Fruit fly (Drosophila melanogaster) whole organism, embryonic: ENCODE data around the gene Kal1.

ENCODE experiments used
- Ada2b ChIP-seq: fragments of 200-800 bp; sonication (Bioruptor generic); IDR thresholded peaks from 2 replicates; pipeline ENCODE4 v1.3.6; 2022; ENCODE audit warnings: missing biosample characterization, missing genetic modification characterization
- Atf-2 ChIP-seq: fragments of 200-800 bp; sonication (Bioruptor generic); optimal IDR thresholded peaks from 2 replicates; lab custom pipeline; 2016; ENCODE audit warnings: missing biosample characterization, missing genetic modification characterization
- Atf6 ChIP-seq: fragments of 200-800 bp; sonication (Bioruptor generic); IDR thresholded peaks from 2 replicates; pipeline ENCODE4 v1.3.6; 2022; ENCODE audit warnings: missing biosample characterization, missing genetic modification characterization
- B-H2 ChIP-seq: fragments of 200-800 bp; sonication (Bioruptor generic); optimal IDR thresholded peaks from 2 replicates; lab custom pipeline; 2018; ENCODE audit warnings: missing biosample characterization, mild to moderate bottlenecking, missing genetic modification characterization
- Blimp-1 ChIP-seq: fragments of 200-800 bp; sonication (Bioruptor generic); optimal IDR thresholded peaks from 3 replicates; lab custom pipeline; 2018; ENCODE audit warnings: missing biosample characterization, missing genetic modification characterization, mild to moderate bottlenecking, moderate library complexity, missing genetic modification reagents
- BtbVII ChIP-seq: fragments of 200-800 bp; sonication (Bioruptor generic); optimal IDR thresholded peaks from 3 replicates; lab custom pipeline; 2017; ENCODE audit warnings: missing biosample characterization, mild to moderate bottlenecking, missing genetic modification characterization
- CG10321 ChIP-seq: fragments of 200-800 bp; sonication (Bioruptor generic); IDR thresholded peaks from 2 replicates; pipeline ENCODE4 v1.3.6; 2022; ENCODE audit warnings: missing biosample characterization, missing genetic modification characterization
- CG10366 ChIP-seq: fragments of 200-800 bp; sonication (Bioruptor generic); IDR thresholded peaks from 2 replicates; pipeline ENCODE4 v1.3.6; 2022; ENCODE audit warnings: missing biosample characterization, missing genetic modification characterization
- CG10431 ChIP-seq: fragments of 200-800 bp; sonication (Bioruptor generic); optimal IDR thresholded peaks from 3 replicates; lab custom pipeline; 2018; ENCODE audit warnings: missing biosample characterization, mild to moderate bottlenecking, missing genetic modification characterization
- CG11504 ChIP-seq: fragments of 200-800 bp; sonication (Bioruptor generic); optimal IDR thresholded peaks from 3 replicates; lab custom pipeline; 2019; ENCODE audit warnings: missing biosample characterization, mild to moderate bottlenecking, missing genetic modification characterization, moderate library complexity
- CG12219 ChIP-seq: fragments of 200-800 bp; sonication (Bioruptor generic); optimal IDR thresholded peaks from 3 replicates; lab custom pipeline; 2018; ENCODE audit warnings: missing biosample characterization, mild to moderate bottlenecking, missing genetic modification characterization
- CG1233 ChIP-seq: fragments of 200-800 bp; sonication (Bioruptor generic); optimal IDR thresholded peaks from 4 replicates; lab custom pipeline; 2018; ENCODE audit warnings: missing biosample characterization, mild to moderate bottlenecking, missing genetic modification characterization
- CG12659 ChIP-seq: fragments of 200-800 bp; sonication (Bioruptor generic); optimal IDR thresholded peaks from 3 replicates; lab custom pipeline; 2017; ENCODE audit warnings: mild to moderate bottlenecking, missing biosample characterization, missing genetic modification reagents, missing genetic modification characterization
- CG15269 ChIP-seq: fragments of 200-800 bp; sonication (Bioruptor generic); optimal IDR thresholded peaks from 2 replicates; lab custom pipeline; 2018; ENCODE audit warnings: missing biosample characterization, mild to moderate bottlenecking, missing genetic modification characterization, moderate library complexity
- CG15514 ChIP-seq: fragments of 200-800 bp; sonication (Bioruptor generic); optimal IDR thresholded peaks from 3 replicates; lab custom pipeline; 2017; ENCODE audit warnings: missing biosample characterization, missing genetic modification characterization, mild to moderate bottlenecking, moderate library complexity, missing genetic modification reagents
- CG3163 ChIP-seq: fragments of 200-800 bp; sonication (Bioruptor generic); optimal IDR thresholded peaks from 3 replicates; lab custom pipeline; 2016; ENCODE audit warnings: missing biosample characterization, missing genetic modification characterization
- CG3281 ChIP-seq: fragments of 200-800 bp; sonication (Bioruptor generic); optimal IDR thresholded peaks from 3 replicates; lab custom pipeline; 2017; ENCODE audit warnings: missing biosample characterization, mild to moderate bottlenecking, missing genetic modification characterization
- CG4707 ChIP-seq: fragments of 200-800 bp; sonication (Bioruptor generic); optimal IDR thresholded peaks from 2 replicates; lab custom pipeline; 2018; ENCODE audit warnings: missing biosample characterization, mild to moderate bottlenecking, missing genetic modification characterization, moderate library complexity
- CG6765 ChIP-seq: fragments of 200-800 bp; sonication (Bioruptor generic); optimal IDR thresholded peaks from 3 replicates; lab custom pipeline; 2017; ENCODE audit warnings: missing biosample characterization, mild to moderate bottlenecking, missing genetic modification characterization
- CG7372 ChIP-seq: fragments of 200-800 bp; sonication (Bioruptor generic); IDR thresholded peaks from 2 replicates; pipeline ENCODE4 v1.3.6; 2022; ENCODE audit warnings: missing biosample characterization, missing genetic modification characterization
- CG7556 ChIP-seq: fragments of 200-800 bp; sonication (Bioruptor generic); optimal IDR thresholded peaks from 2 replicates; lab custom pipeline; 2017; ENCODE audit warnings: missing biosample characterization, mild to moderate bottlenecking, missing genetic modification characterization
- CG8924 ChIP-seq: fragments of 200-800 bp; optimal IDR thresholded peaks from 3 replicates; lab custom pipeline; 2019; ENCODE audit warnings: missing biosample characterization, mild to moderate bottlenecking, missing genetic modification characterization, moderate library complexity
- Dek ChIP-seq: fragments of 200-800 bp; sonication (Bioruptor generic); optimal IDR thresholded peaks from 3 replicates; lab custom pipeline; 2019; ENCODE audit warnings: missing biosample characterization, mild to moderate bottlenecking, missing genetic modification characterization, moderate library complexity
- Dip2 ChIP-seq: fragments of 200-800 bp; sonication (Bioruptor generic); IDR thresholded peaks from 2 replicates; pipeline ENCODE4 v1.3.6; 2022; ENCODE audit warnings: missing biosample characterization, missing genetic modification characterization
- Dll ChIP-seq: fragments of 200-800 bp; sonication (Bioruptor generic); IDR thresholded peaks from 4 replicates; pipeline ENCODE4 v1.3.6; 2022; ENCODE audit warnings: missing biosample characterization, missing genetic modification characterization; ENCODE audit not compliant: partially characterized antibody
- Ets65A ChIP-seq: fragments of 200-800 bp; sonication (Bioruptor generic); peaks from one replicate; lab custom pipeline; 2016; ENCODE audit warnings: missing biosample characterization, missing genetic modification characterization
- Fer2 ChIP-seq: fragments of 200-800 bp; sonication (Bioruptor generic); optimal IDR thresholded peaks from 2 replicates; lab custom pipeline; 2018; ENCODE audit warnings: missing biosample characterization, mild to moderate bottlenecking, missing genetic modification characterization, moderate library complexity
- HHEX ChIP-seq: fragments of 200-800 bp; sonication (Bioruptor generic); optimal IDR thresholded peaks from 3 replicates; lab custom pipeline; 2017; ENCODE audit warnings: missing biosample characterization, mild to moderate bottlenecking, missing genetic modification characterization, missing genetic modification reagents
- HLHmδ ChIP-seq: fragments of 200-800 bp; sonication (Bioruptor generic); optimal IDR thresholded peaks from 2 replicates; lab custom pipeline; 2018; ENCODE audit warnings: missing biosample characterization, mild to moderate bottlenecking, missing genetic modification characterization, moderate library complexity
- Kr ChIP-seq: fragments of 200-800 bp; sonication (Bioruptor generic); optimal IDR thresholded peaks from 2 replicates; lab custom pipeline; 2017; ENCODE audit warnings: missing biosample characterization, mild to moderate bottlenecking, missing genetic modification characterization
- Lpt ChIP-seq: fragments of >200 bp; optimal IDR thresholded peaks from 2 replicates; lab custom pipeline; 2018; ENCODE audit warnings: missing biosample characterization, missing genetic modification characterization
- Mrtf ChIP-seq: fragments of 200-800 bp; sonication (Bioruptor generic); IDR thresholded peaks from 3 replicates; pipeline ENCODE4 v1.3.6; 2022; ENCODE audit warnings: missing biosample characterization, missing genetic modification characterization
- PHDP ChIP-seq: fragments of 200-800 bp; sonication (Bioruptor generic); optimal IDR thresholded peaks from 3 replicates; lab custom pipeline; 2018; ENCODE audit warnings: missing biosample characterization, mild to moderate bottlenecking, missing genetic modification characterization, moderate library complexity
- Pdp1 ChIP-seq, 2 experiments: fragments of 200-800 bp; sonication (Bioruptor generic); optimal IDR thresholded peaks; 3 replicates each; lab custom pipeline; 2016; ENCODE audit warnings: missing biosample characterization in 2 of 2, missing genetic modification characterization in 2 of 2, mild to moderate bottlenecking in 1 of 2, moderate library complexity in 1 of 2
- Rx ChIP-seq: fragments of 200-800 bp; sonication (Bioruptor generic); IDR thresholded peaks from 2 replicates; pipeline ENCODE4 v1.3.6; 2022; ENCODE audit warnings: missing biosample characterization, missing genetic modification characterization
- Six4 ChIP-seq: fragments of 200-800 bp; sonication (Bioruptor generic); optimal IDR thresholded peaks from 2 replicates; lab custom pipeline; 2016; ENCODE audit warnings: missing biosample characterization, missing genetic modification characterization
- Sry-β ChIP-seq: fragments of 200-800 bp; sonication (Bioruptor generic); optimal IDR thresholded peaks from 2 replicates; lab custom pipeline; 2018; ENCODE audit warnings: missing biosample characterization, mild to moderate bottlenecking, missing genetic modification characterization, moderate library complexity
- cg ChIP-seq: fragments of 200-800 bp; sonication (Bioruptor generic); optimal IDR thresholded peaks from 3 replicates; lab custom pipeline; 2019; ENCODE audit warnings: missing biosample characterization, mild to moderate bottlenecking, missing genetic modification characterization, moderate library complexity
- esg ChIP-seq: fragments of 200-800 bp; sonication (Bioruptor generic); conservative IDR thresholded peaks from 2 replicates; pipeline ENCODE4 v1.3.6; 2022; ENCODE audit warnings: missing biosample characterization, missing genetic modification characterization
- fd3F ChIP-seq: fragments of 200-800 bp; sonication (Bioruptor generic); optimal IDR thresholded peaks from 2 replicates; lab custom pipeline; 2018; ENCODE audit warnings: missing biosample characterization, mild to moderate bottlenecking, missing genetic modification characterization, moderate library complexity
- ham ChIP-seq: fragments of 200-800 bp; sonication (Bioruptor generic); IDR thresholded peaks from 2 replicates; pipeline ENCODE4 v1.3.6; 2022; ENCODE audit warnings: missing biosample characterization, missing genetic modification characterization
- luna ChIP-seq: fragments of 200-800 bp; sonication (Bioruptor generic); optimal IDR thresholded peaks from 2 replicates; lab custom pipeline; 2016; ENCODE audit warnings: missing biosample characterization, missing genetic modification characterization
- nau ChIP-seq: fragments of 200-800 bp; sonication (Bioruptor generic); optimal IDR thresholded peaks from 3 replicates; lab custom pipeline; 2017; ENCODE audit warnings: missing biosample characterization, mild to moderate bottlenecking, missing genetic modification characterization, missing genetic modification reagents
- rib ChIP-seq: fragments of 200-800 bp; sonication (Bioruptor generic); IDR thresholded peaks from 2 replicates; pipeline ENCODE4 v1.3.6; 2022; ENCODE audit warnings: missing biosample characterization, missing genetic modification characterization
- sd ChIP-seq: fragments of 200-800 bp; sonication (Bioruptor generic); optimal IDR thresholded peaks from 3 replicates; lab custom pipeline; 2018; ENCODE audit warnings: missing biosample characterization, mild to moderate bottlenecking, missing genetic modification characterization, moderate library complexity
- shn ChIP-seq: fragments of 200-800 bp; sonication (Bioruptor generic); optimal IDR thresholded peaks from 3 replicates; lab custom pipeline; 2016; ENCODE audit warnings: missing biosample characterization, missing genetic modification characterization
- sqz ChIP-seq: fragments of 200-800 bp; sonication (Bioruptor generic); optimal IDR thresholded peaks from 3 replicates; lab custom pipeline; 2018; ENCODE audit warnings: missing biosample characterization, mild to moderate bottlenecking, missing genetic modification characterization
- sr ChIP-seq: fragments of 200-800 bp; sonication (Bioruptor generic); IDR thresholded peaks from 3 replicates; pipeline ENCODE4 v1.3.6; 2022; ENCODE audit warnings: missing biosample characterization, missing genetic modification characterization
- tin ChIP-seq: fragments of 200-800 bp; sonication (Bioruptor generic); optimal IDR thresholded peaks from 3 replicates; lab custom pipeline; 2016; ENCODE audit warnings: missing biosample characterization, missing genetic modification characterization

Gene Kal1

DNA sequence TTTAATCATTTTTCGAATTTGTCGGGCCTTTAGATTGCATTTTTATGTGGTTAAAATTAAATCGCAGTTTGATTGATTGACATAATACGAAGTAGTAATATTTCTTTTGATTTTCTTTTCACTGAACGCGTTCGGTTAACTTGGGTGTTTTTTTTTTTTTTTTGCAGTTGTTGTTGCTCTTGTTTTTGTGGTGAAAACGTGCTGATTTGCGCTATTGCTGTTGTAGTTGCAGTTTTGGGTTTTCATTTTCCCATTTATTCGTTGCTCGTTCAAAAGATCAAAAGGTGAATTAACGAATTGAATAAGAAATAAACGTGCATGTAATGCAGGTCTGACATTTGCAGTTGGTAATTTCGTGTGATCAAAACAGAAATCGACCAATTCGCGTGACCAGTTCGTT is 39.8 kb upstream of the Kal1 start:
- TF ChIP-seq Lpt (GFP tag; lab: Kevin White, UChicago): no peak
- TF ChIP-seq Ets65A: peak; percentile 37

DNA sequence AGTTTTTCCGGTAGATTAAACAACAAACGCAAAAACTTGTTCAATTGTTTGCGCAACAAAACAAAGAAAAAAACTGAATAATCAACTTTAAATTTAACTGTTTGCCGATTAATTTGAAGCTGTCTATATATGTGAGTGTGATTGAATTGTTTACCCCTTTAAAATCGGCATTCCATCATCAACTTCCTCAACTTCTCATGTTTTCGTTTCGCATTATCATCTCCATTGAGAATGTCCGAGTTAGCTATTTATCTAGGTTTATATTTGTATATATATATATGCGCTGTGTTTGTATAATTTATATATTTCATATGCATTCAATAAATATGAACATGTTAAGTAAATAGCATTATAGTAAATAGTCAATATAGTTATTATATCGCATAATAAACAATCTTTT is 38.8 kb upstream of the Kal1 start:
- no peak for TF ChIP-seq ham
- TF ChIP-seq nau (GFP tag; lab: Kevin White, UChicago): peak; percentile 15
- TF ChIP-seq CG11504: peak; percentile 7
- peak; percentile 48 for TF ChIP-seq PHDP (tag; lab: Kevin White, UChicago)
- TF ChIP-seq CG7556 (GFP tag; lab: Kevin White, UChicago): no peak
- no peak for TF ChIP-seq CG3163 (GFP tag; lab: Kevin White, UChicago)
- TF ChIP-seq CG7372: no peak
- TF ChIP-seq cg: no peak
- no peak for TF ChIP-seq Atf-2
- TF ChIP-seq Dll (GFP tag; lab: Robert Waterston, UW): no peak
- TF ChIP-seq rib (GFP tag; lab: Robert Waterston, UW): no peak
- no peak for TF ChIP-seq CG12219
- TF ChIP-seq esg: no peak
- no peak for TF ChIP-seq tin (GFP tag; lab: Kevin White, UChicago)
- TF ChIP-seq CG6765 (GFP tag; lab: Kevin White, UChicago): peak; percentile 41
- TF ChIP-seq Kr (GFP tag; lab: Kevin White, UChicago): no peak
- peak in 1 of 2 experiments; percentile 6 for TF ChIP-seq Pdp1 (GFP tag; optimal IDR thresholded peaks at IDR 0.05; lab: Kevin White, UChicago)
- TF ChIP-seq CG10366 (GFP tag; lab: Robert Waterston, UW): no peak
- TF ChIP-seq sqz (GFP tag; lab: Kevin White, UChicago): peak; percentile 14
- TF ChIP-seq CG15514: peak; percentile 11
- peak; percentile 40 for TF ChIP-seq CG3281 (GFP tag; lab: Kevin White, UChicago)
- no peak for TF ChIP-seq Rx (GFP tag; lab: Robert Waterston, UW)
- peak; percentile 11 for TF ChIP-seq CG12659 (GFP tag; lab: Kevin White, UChicago)
- no peak for TF ChIP-seq CG4707 (GFP tag; lab: Kevin White, UChicago)
- TF ChIP-seq luna (GFP tag; lab: Kevin White, UChicago): no peak
- peak; percentile 7 for TF ChIP-seq Dek (tag; lab: Kevin White, UChicago)
- no peak for TF ChIP-seq sr (GFP tag; lab: Robert Waterston, UW)
- TF ChIP-seq CG1233: peak; percentile 23
- no peak for TF ChIP-seq Sry-β (GFP tag; lab: Kevin White, UChicago)
- TF ChIP-seq CG10321 (GFP tag; lab: Robert Waterston, UW): no peak
- TF ChIP-seq Dip2 (GFP tag; lab: Robert Waterston, UW): no peak
- peak; percentile 8 for TF ChIP-seq Fer2 (tag; lab: Kevin White, UChicago)
- TF ChIP-seq BtbVII (GFP tag; lab: Kevin White, UChicago): peak; percentile 57
- TF ChIP-seq B-H2 (GFP tag; lab: Kevin White, UChicago): peak; percentile 46
- TF ChIP-seq sd (tag; lab: Kevin White, UChicago): peak; percentile 77
- TF ChIP-seq Six4: no peak
- TF ChIP-seq CG10431 (GFP tag; lab: Kevin White, UChicago): no peak
- TF ChIP-seq HHEX: peak; percentile 16
- TF ChIP-seq shn (GFP tag; lab: Kevin White, UChicago): no peak
- no peak for TF ChIP-seq Blimp-1 (GFP tag; lab: Kevin White, UChicago)
- TF ChIP-seq fd3F: peak; percentile 44
- no peak for TF ChIP-seq Ada2b (GFP tag; lab: Robert Waterston, UW)
- peak; percentile 44 for TF ChIP-seq CG15269 (tag; lab: Kevin White, UChicago)
- TF ChIP-seq Atf6 (GFP tag; lab: Robert Waterston, UW): peak; percentile 46; the same call in 1 of the 2 replicates
- TF ChIP-seq CG8924 (tag; lab: Kevin White, UChicago): peak; percentile 15
- TF ChIP-seq HLHmδ (GFP tag; lab: Kevin White, UChicago): no peak
- no peak for TF ChIP-seq Mrtf
